Worm (Caenorhabditis elegans): ENCODE results near the gene CC8.2.

CC8.2 gene

ce11 chrIV:3648634-3649240 lies at the start of gene CC8.2 (continued):
- no peak for TF ChIP-seq gei-17 (GFP tag; optimal IDR thresholded peaks at IDR 0.05)
- peak; percentile 83 for TF ChIP-seq efl-1 (GFP tag; optimal IDR thresholded peaks at IDR 0.05)
- no peak for TF ChIP-seq T26A5.8 (tag; optimal IDR thresholded peaks at IDR 0.05)
- TF ChIP-seq F37B4.10 (GFP tag; IDR thresholded peaks at IDR 0.05), result no peak
- no peak for TF ChIP-seq rec-8 (tag; optimal IDR thresholded peaks at IDR 0.05)
- TF ChIP-seq T07F8.4 (tag; optimal IDR thresholded peaks at IDR 0.05), result no peak
- TF ChIP-seq nfya-2 (GFP tag; IDR thresholded peaks at IDR 0.05), result no peak
- TF ChIP-seq F23B12.7 (tag; optimal IDR thresholded peaks at IDR 0.05; ENCODE audit: insufficient read depth), result no peak
- TF ChIP-seq K12H6.12 (tag; optimal IDR thresholded peaks at IDR 0.05), result no peak
- TF ChIP-seq nhr-90 (tag; optimal IDR thresholded peaks at IDR 0.05), result no peak
- no peak for TF ChIP-seq attf-5 (GFP tag; optimal IDR thresholded peaks at IDR 0.05)
- TF ChIP-seq hlh-26 (GFP tag; conservative IDR thresholded peaks at IDR 0.05), result no peak
- no peak for TF ChIP-seq nfya-1 (tag; optimal IDR thresholded peaks at IDR 0.05; ENCODE audit: borderline replicate concordance, insufficient read depth)
- TF ChIP-seq hlh-12 (tag; optimal IDR thresholded peaks at IDR 0.05), result no peak
- TF ChIP-seq mel-28 (tag; optimal IDR thresholded peaks at IDR 0.05; ENCODE audit: borderline replicate concordance), result no peak
- TF ChIP-seq dpl-1 (GFP tag; optimal IDR thresholded peaks at IDR 0.05), result peak; percentile 49
- TF ChIP-seq ceh-58 (GFP tag; IDR thresholded peaks at IDR 0.05), result no peak
- peak; percentile 96 for TF ChIP-seq madf-6 (GFP tag; IDR thresholded peaks at IDR 0.05)
- TF ChIP-seq zfh-2 (GFP tag; conservative IDR thresholded peaks at IDR 0.05), result peak; percentile 75
- TF ChIP-seq ztf-18 (tag; optimal IDR thresholded peaks at IDR 0.05), result no peak
- TF ChIP-seq ztf-22 (GFP tag; optimal IDR thresholded peaks at IDR 0.05), result no peak
- no peak for TF ChIP-seq unc-130 (GFP tag; optimal IDR thresholded peaks at IDR 0.05)
- TF ChIP-seq bed-2 (GFP tag; IDR thresholded peaks at IDR 0.05), result no peak
- no peak for TF ChIP-seq Y53F4B.3 (GFP tag; IDR thresholded peaks at IDR 0.05)
- peak; percentile 28 for TF ChIP-seq tlf-1 (GFP tag; optimal IDR thresholded peaks at IDR 0.05)
- TF ChIP-seq sptf-2 (GFP tag; optimal IDR thresholded peaks at IDR 0.05), result no peak
- no peak for TF ChIP-seq fkh-3 (tag; optimal IDR thresholded peaks at IDR 0.05)
- TF ChIP-seq hmg-20 (GFP tag; IDR thresholded peaks at IDR 0.05), result no peak
- no peak for TF ChIP-seq cebp-1 (GFP tag; IDR thresholded peaks at IDR 0.05)
- peak; percentile 6 for TF ChIP-seq cebp-1 (tag; optimal IDR thresholded peaks at IDR 0.05)
- TF ChIP-seq Y95B8A.8 (GFP tag; IDR thresholded peaks at IDR 0.05), result 0 out of 2 replicates have a peak, but pooled peaks have one; percentile 15
- peak; percentile 44; the same call in 1 of the 2 replicates for TF ChIP-seq rcor-1 (GFP tag; IDR thresholded peaks at IDR 0.05)
- TF ChIP-seq F49E8.2 (tag; optimal IDR thresholded peaks at IDR 0.05; ENCODE audit: insufficient read depth), result no peak
- TF ChIP-seq mxl-1 (tag; optimal IDR thresholded peaks at IDR 0.05), result no peak
- no peak for TF ChIP-seq lag-1 (GFP tag; IDR thresholded peaks at IDR 0.05)
- TF ChIP-seq ztf-28 (GFP tag; IDR thresholded peaks at IDR 0.05), result no peak
- no peak for TF ChIP-seq F52B5.7 (tag; optimal IDR thresholded peaks at IDR 0.05)
- no peak for TF ChIP-seq pbrm-1 (GFP tag; IDR thresholded peaks at IDR 0.05)
- TF ChIP-seq F57A8.1 (GFP tag; optimal IDR thresholded peaks at IDR 0.05), result no peak
- TF ChIP-seq madf-10 (tag; optimal IDR thresholded peaks at IDR 0.05), result no peak
- TF ChIP-seq aptf-3 (GFP tag; IDR thresholded peaks at IDR 0.05), result no peak
- TF ChIP-seq egl-18 (GFP tag; IDR thresholded peaks at IDR 0.05), result no peak
- TF ChIP-seq hrde-1 (tag; optimal IDR thresholded peaks at IDR 0.05; ENCODE audit: borderline replicate concordance), result no peak
- TF ChIP-seq tbx-9 (tag; optimal IDR thresholded peaks at IDR 0.05; ENCODE audit: borderline replicate concordance), result no peak
- TF ChIP-seq lsl-1 (GFP tag; optimal IDR thresholded peaks at IDR 0.05), result no peak
- TF ChIP-seq ekl-4 (GFP tag; IDR thresholded peaks at IDR 0.05), result peak; percentile 72
- no peak for TF ChIP-seq F55B11.4 (tag; optimal IDR thresholded peaks at IDR 0.05; ENCODE audit: borderline replicate concordance, insufficient read depth)
- peak; percentile 3 for TF ChIP-seq lin-54 (GFP tag; optimal IDR thresholded peaks at IDR 0.05)

All from whole organism, young adult.